Fruit fly (Drosophila melanogaster): ENCODE results near the gene Adh.

Gene Adh

DNA sequence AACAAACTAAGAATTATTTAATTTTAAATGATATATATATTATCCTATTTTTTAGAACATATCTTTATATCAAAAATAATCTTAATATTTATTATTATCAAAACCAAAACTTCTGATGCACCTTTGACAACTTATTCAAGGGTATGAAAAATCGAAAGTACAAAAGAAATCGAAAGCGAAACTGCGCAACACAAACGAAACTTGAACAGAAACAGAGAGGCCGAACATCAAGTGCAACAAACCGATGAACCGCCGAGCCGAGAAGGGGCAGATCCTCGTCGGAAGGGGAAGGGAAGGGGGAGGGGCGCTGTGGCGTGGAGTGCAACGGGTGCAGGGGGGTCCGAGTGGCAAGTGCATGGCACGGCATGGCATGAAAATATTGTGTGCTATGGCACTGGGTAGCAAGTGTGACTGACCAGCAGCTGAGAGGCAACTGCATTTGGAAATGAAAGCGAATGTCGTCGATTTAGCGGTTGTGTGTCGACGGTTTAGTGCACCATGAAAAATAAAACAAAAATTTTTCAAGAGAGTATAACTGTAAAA, 26.8 kb downstream of the Adh start:
- no peak for TF ChIP-seq kay (GFP tag; ENCODE audit: borderline replicate concordance)
- no peak for TF ChIP-seq bab1 (GFP tag; optimal IDR thresholded peaks at IDR 0.05)
- TF ChIP-seq Crg-1 (GFP tag; optimal IDR thresholded peaks at IDR 0.05): no peak

DNA sequence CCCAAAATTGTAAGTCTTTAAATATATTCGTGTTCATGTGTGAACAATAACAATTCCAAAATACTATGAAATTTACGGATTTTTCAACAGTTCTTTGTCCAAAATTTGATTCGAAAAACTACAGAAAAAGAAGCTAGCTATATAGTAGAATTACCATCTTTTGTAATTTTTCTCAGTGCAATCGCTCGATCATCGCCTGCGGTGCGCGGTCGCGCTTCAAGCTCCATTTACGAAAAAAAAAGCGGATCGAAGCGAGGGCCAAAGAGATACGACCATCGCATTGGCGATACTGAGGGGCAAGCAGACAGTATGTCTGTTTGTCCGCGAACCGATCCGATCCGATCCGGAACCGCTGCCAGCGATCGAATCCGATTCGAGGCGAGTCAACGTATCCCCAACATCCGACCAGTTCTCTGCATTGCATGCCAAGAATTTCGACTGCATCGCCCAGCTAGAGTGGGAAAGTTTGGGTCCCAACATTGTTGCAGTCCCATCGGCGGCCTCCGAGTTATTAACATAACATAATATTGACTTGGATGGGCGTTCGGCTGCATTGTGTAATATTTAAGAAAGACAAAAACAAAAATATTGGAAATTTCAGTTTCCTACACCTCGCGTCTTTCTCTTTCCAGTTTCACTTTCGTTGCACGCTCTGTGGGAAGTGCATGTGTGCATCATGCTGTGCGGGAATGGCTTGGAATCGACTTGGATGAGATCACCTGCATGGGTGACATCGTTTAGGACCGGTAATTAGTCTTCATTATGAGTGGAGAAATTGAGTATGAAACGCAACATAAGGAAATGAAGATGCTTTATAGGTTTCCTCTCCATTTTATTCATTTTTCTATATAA, 36.6 kb downstream of the Adh start:
- no peak for TF ChIP-seq pad (GFP tag; optimal IDR thresholded peaks at IDR 0.05)
- TF ChIP-seq Mnt (GFP tag; optimal IDR thresholded peaks at IDR 0.05): no peak
- TF ChIP-seq tj (GFP tag; optimal IDR thresholded peaks at IDR 0.05): no peak
- no peak for TF ChIP-seq kay (GFP tag; ENCODE audit: borderline replicate concordance)
- no peak for TF ChIP-seq Crg-1 (GFP tag; optimal IDR thresholded peaks at IDR 0.05)
- TF ChIP-seq CG12768 (GFP tag; optimal IDR thresholded peaks at IDR 0.05): no peak
- no peak for TF ChIP-seq cic (GFP tag; optimal IDR thresholded peaks at IDR 0.05)
- no peak for TF ChIP-seq CG5204 (GFP tag; optimal IDR thresholded peaks at IDR 0.05)
- no peak for TF ChIP-seq cnc (optimal IDR thresholded peaks at IDR 0.05)
- no peak for TF ChIP-seq Hr96 (GFP tag; optimal IDR thresholded peaks at IDR 0.05)
- no peak for TF ChIP-seq CG33017 (tag; optimal IDR thresholded peaks at IDR 0.05)
- TF ChIP-seq toe (GFP tag; optimal IDR thresholded peaks at IDR 0.05): no peak
- no peak for TF ChIP-seq CG1620 (GFP tag; optimal IDR thresholded peaks at IDR 0.05)

DNA sequence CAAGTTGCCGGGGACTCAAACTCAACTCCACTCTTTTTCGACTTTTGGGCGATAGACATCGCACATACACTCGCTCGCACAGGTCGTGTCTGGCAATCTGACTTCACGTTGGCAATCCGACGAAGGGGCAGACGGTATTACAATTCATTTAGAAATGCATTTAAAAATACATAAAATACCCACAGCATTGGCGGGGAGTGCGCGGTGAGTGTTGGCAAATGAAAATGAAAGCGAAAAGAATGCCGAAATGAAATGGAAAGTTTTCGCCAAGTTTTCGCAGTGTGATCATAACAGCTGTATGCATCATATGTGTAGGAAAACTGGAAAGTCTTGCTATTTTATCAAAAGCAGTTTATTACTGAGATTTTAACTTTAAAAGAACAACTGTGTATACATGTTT, 38.1 kb downstream of the Adh start:
- TF ChIP-seq toe (GFP tag; optimal IDR thresholded peaks at IDR 0.05) (no peak), CG11617 (GFP tag; optimal IDR thresholded peaks at IDR 0.05) (no peak), Clk (GFP tag; optimal IDR thresholded peaks at IDR 0.05) (no peak), cnc (optimal IDR thresholded peaks at IDR 0.05) (no peak), Crg-1 (GFP tag; optimal IDR thresholded peaks at IDR 0.05) (no peak), CG33017 (tag; optimal IDR thresholded peaks at IDR 0.05) (no peak), CG14711 (tag; optimal IDR thresholded peaks at IDR 0.05) (no peak), Hr96 (GFP tag; optimal IDR thresholded peaks at IDR 0.05) (no peak), CG1620 (GFP tag; optimal IDR thresholded peaks at IDR 0.05) (no peak), CG12768 (GFP tag; optimal IDR thresholded peaks at IDR 0.05) (no peak), CG7101 (tag; optimal IDR thresholded peaks at IDR 0.05) (no peak), CG7045 (GFP tag; optimal IDR thresholded peaks at IDR 0.05) (no peak)

DNA sequence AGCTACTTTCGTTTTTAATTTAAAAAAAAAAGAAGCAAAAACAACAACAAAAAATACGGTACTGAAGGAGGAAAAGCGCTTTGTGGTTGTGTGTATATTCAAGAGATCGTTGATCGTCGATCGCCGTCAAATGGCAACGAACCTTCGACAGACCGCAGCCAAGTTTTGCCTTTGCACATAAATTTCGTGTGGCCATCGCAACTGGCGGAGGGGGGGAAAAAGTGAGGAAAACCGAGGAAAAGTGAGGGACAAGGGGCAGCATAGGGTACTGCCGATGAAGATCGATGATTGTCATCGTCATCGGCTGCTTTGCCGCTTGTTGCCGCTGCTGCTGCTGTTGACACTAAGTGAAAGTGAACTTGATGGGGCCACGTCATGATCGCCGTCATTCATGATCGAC, 39.6 kb downstream of the Adh start:
- TF ChIP-seq toe (GFP tag; optimal IDR thresholded peaks at IDR 0.05) (no peak), CG11617 (GFP tag; optimal IDR thresholded peaks at IDR 0.05) (no peak), tj (GFP tag; optimal IDR thresholded peaks at IDR 0.05) (no peak), CG1620 (GFP tag; optimal IDR thresholded peaks at IDR 0.05) (no peak), CG7101 (tag; optimal IDR thresholded peaks at IDR 0.05) (no peak), Crg-1 (GFP tag; optimal IDR thresholded peaks at IDR 0.05) (no peak), CG7045 (GFP tag; optimal IDR thresholded peaks at IDR 0.05) (no peak), pad (GFP tag; optimal IDR thresholded peaks at IDR 0.05) (no peak), CG12768 (GFP tag; optimal IDR thresholded peaks at IDR 0.05) (no peak), kay (GFP tag; ENCODE audit: borderline replicate concordance) (no peak), cnc (optimal IDR thresholded peaks at IDR 0.05) (no peak)

DNA sequence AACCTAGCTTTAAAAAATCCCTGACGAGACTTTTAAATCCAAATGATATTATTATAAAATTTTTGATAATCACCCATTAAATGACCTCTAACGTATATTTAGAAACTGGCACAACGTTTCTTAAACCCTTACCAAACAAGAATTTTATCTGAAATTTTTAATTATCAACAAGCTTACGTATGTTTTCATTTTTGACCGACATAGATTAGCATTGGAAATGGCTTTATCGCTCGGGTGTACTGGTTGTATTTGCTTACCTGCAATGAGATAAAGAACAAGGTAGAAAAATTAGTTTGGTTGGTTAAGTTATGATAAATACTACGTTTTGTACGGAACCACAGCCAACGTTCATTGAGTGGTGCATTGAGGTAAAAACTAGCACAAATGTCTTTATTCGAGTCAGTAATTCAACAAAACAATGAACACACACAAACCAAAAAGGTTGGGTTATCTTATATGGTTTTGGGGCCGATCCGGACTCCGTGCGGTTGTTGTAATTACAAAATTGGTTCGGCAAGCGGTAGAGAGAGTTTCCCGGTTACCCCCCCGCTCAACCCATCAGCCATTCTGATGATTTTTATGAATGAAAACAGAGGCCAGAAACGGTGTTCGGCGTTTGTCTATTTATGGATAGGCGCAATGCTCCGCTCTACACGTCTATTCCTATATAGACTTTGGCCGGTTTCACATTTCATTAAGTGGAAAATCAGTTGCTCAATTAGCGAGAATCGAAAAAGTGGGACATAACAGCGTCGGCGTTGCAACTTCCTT, 40.9 kb downstream of the Adh start:
- TF ChIP-seq Crg-1 (GFP tag; optimal IDR thresholded peaks at IDR 0.05) (no peak), kay (GFP tag; ENCODE audit: borderline replicate concordance) (peak; percentile 66), pad (GFP tag; optimal IDR thresholded peaks at IDR 0.05) (no peak)

DNA sequence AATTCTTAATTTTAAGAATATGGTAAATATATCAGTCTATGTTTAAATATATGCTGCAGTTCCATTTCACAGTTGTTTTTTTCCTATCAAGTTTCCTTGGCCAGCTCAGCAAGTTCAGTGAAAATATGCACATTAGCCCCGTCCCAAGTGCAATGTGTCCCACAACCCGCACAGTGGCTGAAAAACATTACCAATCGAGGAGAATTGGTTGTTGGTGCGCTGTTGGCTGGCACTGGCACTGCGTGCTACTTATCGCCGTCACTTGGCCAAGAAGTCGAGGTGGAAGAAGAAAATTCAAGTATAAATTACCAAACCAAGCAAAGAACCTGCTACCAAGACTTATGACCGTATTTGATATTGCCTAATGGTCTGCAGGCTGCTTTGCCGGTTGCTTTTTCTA, 43.5 kb downstream of the Adh start:
- TF ChIP-seq tj (GFP tag; optimal IDR thresholded peaks at IDR 0.05) (peak; percentile 52), CG11617 (GFP tag; optimal IDR thresholded peaks at IDR 0.05) (no peak), CG14711 (tag; optimal IDR thresholded peaks at IDR 0.05) (no peak), CG1620 (GFP tag; optimal IDR thresholded peaks at IDR 0.05) (no peak)

DNA sequence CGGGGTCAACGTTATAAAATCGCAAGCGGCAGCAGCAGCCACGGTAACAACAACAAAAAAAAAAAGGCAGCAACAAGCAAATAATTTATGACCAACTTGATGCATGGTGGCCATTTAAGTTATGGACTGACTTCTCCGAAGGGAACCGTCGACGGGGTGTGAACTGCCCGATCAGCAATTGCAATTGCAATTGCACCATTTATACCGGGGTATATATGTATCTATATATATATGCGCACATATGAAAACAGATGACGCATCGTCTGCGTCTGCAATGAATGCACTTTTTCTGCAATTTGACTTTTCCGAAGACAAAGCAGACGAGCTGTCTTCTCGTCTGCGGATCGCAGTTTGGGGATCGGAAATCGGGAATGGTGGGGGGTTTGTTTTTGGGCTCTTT, 47.8 kb downstream of the Adh start:
- no peak for TF ChIP-seq cnc (optimal IDR thresholded peaks at IDR 0.05)
- no peak for TF ChIP-seq toe (GFP tag; optimal IDR thresholded peaks at IDR 0.05)
- TF ChIP-seq tj (GFP tag; optimal IDR thresholded peaks at IDR 0.05): peak; percentile 97
- no peak for TF ChIP-seq CG7101 (tag; optimal IDR thresholded peaks at IDR 0.05)
- no peak for TF ChIP-seq kay (GFP tag; ENCODE audit: borderline replicate concordance)
- no peak for TF ChIP-seq CG7045 (GFP tag; optimal IDR thresholded peaks at IDR 0.05)
- no peak for TF ChIP-seq Mnt (GFP tag; optimal IDR thresholded peaks at IDR 0.05)
